Worm (Caenorhabditis elegans): ENCODE results near the gene fdgt-2.

The fdgt-2 gene

ce11 chrII:8464448-8464898 is 47.1 kb downstream of the fdgt-2 start, which contains the start of gene fars-3 (continued):
- TF ChIP-seq cebp-2 (GFP tag; IDR thresholded peaks at IDR 0.05) (no peak), repo-1 (tag; optimal IDR thresholded peaks at IDR 0.05) (no peak), tbp1 (GFP tag; optimal IDR thresholded peaks at IDR 0.05) (peak; percentile 24), B0035.1 (tag; optimal IDR thresholded peaks at IDR 0.05) (peak; percentile 46), Y67H2A.10 (GFP tag; conservative IDR thresholded peaks at IDR 0.05) (0 out of 2 replicates have a peak, but pooled peaks have one; percentile 32), ceh-40 (GFP tag; IDR thresholded peaks at IDR 0.05) (peak; percentile 21; the same call in 1 of the 2 replicates), lir-1 (GFP tag; conservative IDR thresholded peaks at IDR 0.05) (no peak), mcd-1 (GFP tag; IDR thresholded peaks at IDR 0.05) (no peak), F33H1.4 (GFP tag; IDR thresholded peaks at IDR 0.05) (no peak), snpc-4 (GFP tag; optimal IDR thresholded peaks at IDR 0.05) (peak; percentile 14), snpc-4 (tag; optimal IDR thresholded peaks at IDR 0.05) (peak in 1 of 4 experiments; percentile 41), die-1 (tag; optimal IDR thresholded peaks at IDR 0.05) (no peak), F55B11.4 (tag; optimal IDR thresholded peaks at IDR 0.05; ENCODE audit: borderline replicate concordance, insufficient read depth) (no peak), F39B2.1 (GFP tag; IDR thresholded peaks at IDR 0.05) (peak; percentile 39; the same call in 1 of the 2 replicates), hlh-26 (GFP tag; conservative IDR thresholded peaks at IDR 0.05) (no peak), ztf-26 (tag; optimal IDR thresholded peaks at IDR 0.05) (no peak), him-1 (tag; optimal IDR thresholded peaks at IDR 0.05) (no peak), ama-1 (optimal IDR thresholded peaks at IDR 0.05) (no peak), ama-1 (GFP tag; optimal IDR thresholded peaks at IDR 0.05) (peak; percentile 16 to 68), ztf-25 (GFP tag; IDR thresholded peaks at IDR 0.05) (peak; percentile 34; the same call in 1 of the 2 replicates), B0336.3 (GFP tag; IDR thresholded peaks at IDR 0.05) (peak; percentile 42; the same call in 1 of the 2 replicates), ceh-100 (GFP tag; IDR thresholded peaks at IDR 0.05) (no peak), K11D2.4 (GFP tag; IDR thresholded peaks at IDR 0.05) (no peak), F10E7.11 (tag; optimal IDR thresholded peaks at IDR 0.05) (no peak), unc-130 (GFP tag; optimal IDR thresholded peaks at IDR 0.05) (no peak), dpl-1 (GFP tag; optimal IDR thresholded peaks at IDR 0.05) (no peak), unc-62 (GFP tag; optimal IDR thresholded peaks at IDR 0.05) (no peak), nfya-2 (GFP tag; IDR thresholded peaks at IDR 0.05) (no peak), hlh-12 (tag; optimal IDR thresholded peaks at IDR 0.05) (no peak), snpc-3.4 (tag; optimal IDR thresholded peaks at IDR 0.05) (peak; percentile 57), F52B5.7 (tag; optimal IDR thresholded peaks at IDR 0.05) (no peak), lin-40 (tag; optimal IDR thresholded peaks at IDR 0.05) (no peak), lin-54 (GFP tag; optimal IDR thresholded peaks at IDR 0.05) (peak; percentile 61), madf-8 (GFP tag; conservative IDR thresholded peaks at IDR 0.05) (peak; percentile 15; the same call in 1 of the 2 replicates), hmg-1.2 (GFP tag; IDR thresholded peaks at IDR 0.05) (peak; percentile 41), madf-3 (GFP tag; IDR thresholded peaks at IDR 0.05) (0 out of 2 replicates have a peak, but pooled peaks have one; percentile 69), ztf-28 (GFP tag; IDR thresholded peaks at IDR 0.05) (no peak), lsy-27 (tag; optimal IDR thresholded peaks at IDR 0.05; ENCODE audit: borderline replicate concordance, insufficient read depth) (no peak), sptf-2 (GFP tag; optimal IDR thresholded peaks at IDR 0.05) (no peak), B0261.1 (tag; optimal IDR thresholded peaks at IDR 0.05) (no peak), zfh-2 (GFP tag; conservative IDR thresholded peaks at IDR 0.05) (no peak), ztf-6 (GFP tag; IDR thresholded peaks at IDR 0.05) (0 out of 2 replicates have a peak, but pooled peaks have one; percentile 6), attf-6 (GFP tag; IDR thresholded peaks at IDR 0.05) (peak; percentile 60; the same call in 1 of the 2 replicates), ztf-22 (GFP tag; optimal IDR thresholded peaks at IDR 0.05) (no peak), madf-6 (GFP tag; IDR thresholded peaks at IDR 0.05) (peak; percentile 57), Y53G8AR.9 (GFP tag; conservative IDR thresholded peaks at IDR 0.05) (peak; percentile 71), ccch-3 (GFP tag; optimal IDR thresholded peaks at IDR 0.05) (no peak), nhr-80 (tag; optimal IDR thresholded peaks at IDR 0.05) (no peak), egl-18 (GFP tag; IDR thresholded peaks at IDR 0.05) (no peak)

Measured in whole organism, young adult.